Worm (Caenorhabditis elegans) whole organism, L3 larva: ENCODE results near the gene rha-1.
A peak's percentile ranks its signal among the peaks of the same experiment; 100 is the strongest.

Source experiments
- R02D3.7 ChIP-seq: fragments of 150-350 bp; optimal IDR thresholded peaks from 2 replicates; lab custom pipeline; 2014; ENCODE audit warnings: missing biosample characterization, missing genetic modification characterization
- ZK546.5 ChIP-seq: sonication (generic microtip); optimal IDR thresholded peaks from 2 replicates; lab custom pipeline; 2017; ENCODE audit warnings: missing biosample characterization, missing genetic modification characterization
- aly-2 ChIP-seq: fragments of 150-350 bp; optimal IDR thresholded peaks from 2 replicates; lab custom pipeline; 2014; ENCODE audit warnings: missing biosample characterization, missing genetic modification characterization
- ceh-28 ChIP-seq: fragments of 150-350 bp; optimal IDR thresholded peaks from 2 replicates; lab custom pipeline; 2014; ENCODE audit warnings: missing biosample characterization, missing genetic modification reagents, missing genetic modification characterization
- ceh-9 ChIP-seq: sonication (generic microtip); optimal IDR thresholded peaks from 2 replicates; lab custom pipeline; 2018; ENCODE audit warnings: missing biosample characterization, missing genetic modification characterization
- daf-12 ChIP-seq: fragments of 150-350 bp; optimal IDR thresholded peaks from 2 replicates; lab custom pipeline; 2014; ENCODE audit warnings: missing biosample characterization, missing genetic modification reagents, missing genetic modification characterization
- elt-1 ChIP-seq: fragments of 150-350 bp; optimal IDR thresholded peaks from 2 replicates; lab custom pipeline; 2014; ENCODE audit warnings: missing biosample characterization, missing genetic modification characterization
- elt-2 ChIP-seq: sonication (generic microtip); optimal IDR thresholded peaks from 2 replicates; lab custom pipeline; 2016; ENCODE audit warnings: missing genetic modification reagents, mild to moderate bottlenecking, missing genetic modification characterization, missing compliant biosample characterization
- elt-3 ChIP-seq, 3 experiments: fragments of 150-350 bp in 1 of 3; sonication (generic microtip) in 2 of 3; optimal IDR thresholded peaks; 2 replicates in 2 of 3; 4 replicates in 1 of 3; lab custom pipeline; 2014 to 2017; ENCODE audit warnings: missing biosample characterization in 3 of 3, missing genetic modification characterization in 3 of 3
- eor-1 ChIP-seq, 2 experiments: fragments of 150-350 bp; optimal IDR thresholded peaks; 2 replicates each; lab custom pipeline; 2014 to 2018; ENCODE audit warnings: missing biosample characterization in 2 of 2, missing genetic modification characterization in 2 of 2
- fos-1 ChIP-seq: fragments of 150-350 bp; optimal IDR thresholded peaks from 2 replicates; lab custom pipeline; 2014; ENCODE audit warnings: missing biosample characterization, missing genetic modification characterization
- hmg-11 ChIP-seq: sonication (generic microtip); optimal IDR thresholded peaks from 2 replicates; lab custom pipeline; 2016; ENCODE audit warnings: missing genetic modification characterization, missing compliant biosample characterization
- jun-1 ChIP-seq: fragments of 150-350 bp; optimal IDR thresholded peaks from 2 replicates; lab custom pipeline; 2014; ENCODE audit warnings: missing biosample characterization, missing genetic modification reagents, missing genetic modification characterization
- lin-15B ChIP-seq: fragments of 150-350 bp; optimal IDR thresholded peaks from 2 replicates; lab custom pipeline; 2014; ENCODE audit warnings: missing biosample characterization, missing genetic modification characterization
- lin-39 ChIP-seq: fragments of 150-350 bp; optimal IDR thresholded peaks from 2 replicates; lab custom pipeline; 2018; ENCODE audit warnings: missing biosample characterization, missing genetic modification reagents, missing genetic modification characterization
- nfya-1 ChIP-seq: sonication (generic microtip); optimal IDR thresholded peaks from 2 replicates; lab custom pipeline; 2017; ENCODE audit warnings: missing genetic modification characterization, mild to moderate bottlenecking, missing compliant biosample characterization, antibody characterized with exemption, moderate library complexity; ENCODE audit not compliant: insufficient read depth
- nhr-11 ChIP-seq: fragments of 150-350 bp; optimal IDR thresholded peaks from 2 replicates; lab custom pipeline; 2014; ENCODE audit warnings: missing biosample characterization, missing genetic modification characterization
- nhr-28 ChIP-seq: fragments of 150-350 bp; optimal IDR thresholded peaks from 2 replicates; lab custom pipeline; 2014; ENCODE audit warnings: missing biosample characterization, missing genetic modification characterization
- nhr-43 ChIP-seq: sonication (generic microtip); optimal IDR thresholded peaks from 2 replicates; lab custom pipeline; 2016; ENCODE audit warnings: mild to moderate bottlenecking, missing genetic modification characterization, missing compliant biosample characterization; ENCODE audit not compliant: poor library complexity, severe bottlenecking
- nhr-76 ChIP-seq: fragments of 150-350 bp; sonication (generic microtip); optimal IDR thresholded peaks from 5 replicates; lab custom pipeline; 2014; ENCODE audit warnings: missing biosample characterization, missing genetic modification characterization
- nhr-77 ChIP-seq: fragments of 150-350 bp; optimal IDR thresholded peaks from 2 replicates; lab custom pipeline; 2014; ENCODE audit warnings: missing biosample characterization, missing genetic modification characterization
- pqm-1 ChIP-seq: fragments of 150-350 bp; optimal IDR thresholded peaks from 2 replicates; lab custom pipeline; 2017; ENCODE audit warnings: missing biosample characterization, missing genetic modification characterization, inconsistent platforms
- snpc-4 ChIP-seq: fragments of 150-350 bp; optimal IDR thresholded peaks from 2 replicates; lab custom pipeline; 2014; ENCODE audit warnings: missing biosample characterization, missing genetic modification characterization
- tbx-2 ChIP-seq: sonication (generic microtip); optimal IDR thresholded peaks from 2 replicates; lab custom pipeline; 2016; ENCODE audit warnings: mild to moderate bottlenecking, missing genetic modification characterization, missing compliant biosample characterization
- zag-1 ChIP-seq: fragments of 150-350 bp; optimal IDR thresholded peaks from 2 replicates; lab custom pipeline; 2014; ENCODE audit warnings: missing biosample characterization, missing genetic modification characterization
- ztf-11 ChIP-seq: fragments of 150-350 bp; optimal IDR thresholded peaks from 2 replicates; lab custom pipeline; 2014; ENCODE audit warnings: missing biosample characterization, missing genetic modification characterization
- ztf-4 ChIP-seq: fragments of 150-350 bp; optimal IDR thresholded peaks from 2 replicates; lab custom pipeline; 2014; ENCODE audit warnings: missing biosample characterization, missing genetic modification characterization

rha-1 gene

ce11 chrII:8832941-8833340 is 50.5 kb downstream of the rha-1 start:
- no peak for TF ChIP-seq lin-15B (tag; lab: Kevin White, UChicago)
- peak; percentile 16 for TF ChIP-seq lin-39 (tag; lab: Kevin White, UChicago)
- TF ChIP-seq snpc-4, result no peak

- TF ChIP-seq nhr-11 (tag; lab: Kevin White, UChicago) (no peak), fos-1 (tag; lab: Kevin White, UChicago) (no peak), elt-3 (tag; optimal IDR thresholded peaks at IDR 0.05; lab: Kevin White, UChicago) (no peak), tbx-2 (tag; lab: Kevin White, UChicago) (no peak), nfya-1 (tag; lab: Kevin White, UChicago) (no peak), ceh-28 (tag; lab: Kevin White, UChicago) (no peak), eor-1 (tag; optimal IDR thresholded peaks at IDR 0.05; lab: Kevin White, UChicago) (no peak), hmg-11 (tag; lab: Kevin White, UChicago) (no peak), jun-1 (no peak), zag-1 (tag; lab: Kevin White, UChicago) (no peak), ceh-9 (no peak), ZK546.5 (tag; lab: Kevin White, UChicago) (no peak), nhr-28 (no peak), snpc-4 (no peak), nhr-77 (tag; lab: Kevin White, UChicago) (no peak), pqm-1 (tag; lab: Kevin White, UChicago) (no peak)
- TF ChIP-seq, all 47 proteins: peak for 0
Observed at ce11 chrII:8830917-8831316, 52.5 kb downstream of the rha-1 start.

ce11 chrII:8829189-8829588 is 54.3 kb downstream of the rha-1 start, which contains the start of gene F46C5.2:
F46C5.2 (minus strand) TSS chrII:8829289.
- TF ChIP-seq daf-12 (tag; lab: Kevin White, UChicago), result no peak
- no peak for TF ChIP-seq nhr-77 (tag; lab: Kevin White, UChicago)
- TF ChIP-seq ztf-11 (tag; lab: Kevin White, UChicago), result no peak
- no peak for TF ChIP-seq elt-1 (tag; lab: Kevin White, UChicago)
- TF ChIP-seq ztf-4, result no peak
- no peak for TF ChIP-seq ZK546.5 (tag; lab: Kevin White, UChicago)
- no peak for TF ChIP-seq aly-2 (tag; lab: Kevin White, UChicago)
- no peak for TF ChIP-seq lin-39 (tag; lab: Kevin White, UChicago)
- no peak for TF ChIP-seq R02D3.7
- no peak for TF ChIP-seq nhr-11 (tag; lab: Kevin White, UChicago)
- no peak for TF ChIP-seq nhr-28
- no peak for TF ChIP-seq tbx-2 (tag; lab: Kevin White, UChicago)
- TF ChIP-seq nhr-76 (tag; lab: Kevin White, UChicago), result no peak
- no peak for TF ChIP-seq zag-1 (tag; lab: Kevin White, UChicago)
- no peak for TF ChIP-seq nhr-43
- TF ChIP-seq elt-2 (tag; lab: Kevin White, UChicago), result no peak
